Worm (Caenorhabditis elegans): ENCODE data around the gene F45E12.5.

F45E12.5 gene

DNA sequence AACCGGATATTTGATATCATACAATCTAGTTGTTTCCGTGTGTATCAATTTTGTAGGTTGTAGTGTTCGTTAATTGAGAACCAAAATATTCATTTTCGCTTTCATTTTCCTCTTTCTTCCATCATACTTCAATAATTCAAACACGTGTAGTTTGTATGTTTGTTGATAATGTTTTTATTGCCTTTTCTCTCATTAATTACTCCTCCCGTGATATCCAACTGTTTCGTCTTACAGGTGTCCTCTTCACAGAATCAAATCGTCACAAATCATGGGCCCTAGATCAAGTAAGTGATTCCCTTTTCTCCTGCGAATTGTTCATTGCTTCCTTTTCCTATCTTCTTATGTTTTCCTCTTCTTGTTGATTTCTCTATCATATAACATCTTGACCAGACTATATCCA is 29.1 kb upstream of the F45E12.5 start, which contains the start of gene nhr-21 (continued):
- TF ChIP-seq nhr-71 (tag; optimal IDR thresholded peaks at IDR 0.05) (peak; percentile 88), lin-15B (tag; optimal IDR thresholded peaks at IDR 0.05) (no peak), nhr-90 (tag; optimal IDR thresholded peaks at IDR 0.05; ENCODE audit: poor library complexity) (peak; percentile 73), C04F5.9 (tag; optimal IDR thresholded peaks at IDR 0.05) (no peak), fkh-4 (tag; optimal IDR thresholded peaks at IDR 0.05; ENCODE audit: borderline replicate concordance) (no peak), nhr-77 (tag; optimal IDR thresholded peaks at IDR 0.05) (no peak), pqm-1 (tag; optimal IDR thresholded peaks at IDR 0.05) (no peak), nhr-76 (tag; optimal IDR thresholded peaks at IDR 0.05) (no peak), efl-3 (GFP tag; optimal IDR thresholded peaks at IDR 0.05) (no peak), mdl-1 (tag; optimal IDR thresholded peaks at IDR 0.05) (peak in 1 of 2 experiments; percentile 58), C34B4.2 (tag; optimal IDR thresholded peaks at IDR 0.05) (no peak), unc-30 (tag; optimal IDR thresholded peaks at IDR 0.05) (no peak), ceh-82 (tag; optimal IDR thresholded peaks at IDR 0.05) (no peak), nhr-11 (tag; optimal IDR thresholded peaks at IDR 0.05) (no peak), ceh-63 (GFP tag; optimal IDR thresholded peaks at IDR 0.05) (no peak), ztf-11 (tag; optimal IDR thresholded peaks at IDR 0.05) (no peak), ceh-8 (GFP tag; optimal IDR thresholded peaks at IDR 0.05) (no peak), nhr-12 (tag; optimal IDR thresholded peaks at IDR 0.05) (no peak), lin-39 (tag; optimal IDR thresholded peaks at IDR 0.05) (no peak), efl-1 (optimal IDR thresholded peaks at IDR 0.05) (no peak), efl-1 (GFP tag; optimal IDR thresholded peaks at IDR 0.05 in 1 of 2) (no peak), blmp-1 (tag; optimal IDR thresholded peaks at IDR 0.05) (peak; percentile 89), nhr-20 (tag; optimal IDR thresholded peaks at IDR 0.05) (peak; percentile 89), unc-98 (GFP tag; IDR thresholded peaks at IDR 0.05) (no peak), snpc-4 (tag; optimal IDR thresholded peaks at IDR 0.05) (no peak), nhr-85 (tag) (peak; percentile 98), ztf-4 (tag; optimal IDR thresholded peaks at IDR 0.05) (peak; percentile 21), hpl-2 (GFP tag; optimal IDR thresholded peaks at IDR 0.05) (no peak), vab-15 (tag; optimal IDR thresholded peaks at IDR 0.05) (peak; percentile 61), unc-62 (GFP tag; optimal IDR thresholded peaks at IDR 0.05) (no peak), jun-1 (tag; optimal IDR thresholded peaks at IDR 0.05) (no peak), zip-4 (GFP tag; optimal IDR thresholded peaks at IDR 0.05) (no peak), lin-35 (GFP tag; optimal IDR thresholded peaks at IDR 0.05) (peak in 1 of 2 experiments; percentile 40), nhr-19 (GFP tag; conservative IDR thresholded peaks at IDR 0.05) (peak; percentile 74), lin-13 (GFP tag; optimal IDR thresholded peaks at IDR 0.05) (no peak)

- no peak for TF ChIP-seq aly-2 (tag; optimal IDR thresholded peaks at IDR 0.05)
- TF ChIP-seq dsc-1 (tag; optimal IDR thresholded peaks at IDR 0.05), result peak; percentile 97
- TF ChIP-seq ceh-88 (GFP tag; IDR thresholded peaks at IDR 0.05), result no peak
- no peak for TF ChIP-seq ces-1 (GFP tag; optimal IDR thresholded peaks at IDR 0.05)
- TF ChIP-seq C04F5.9 (tag; optimal IDR thresholded peaks at IDR 0.05), result no peak
- TF ChIP-seq ceh-63 (GFP tag; optimal IDR thresholded peaks at IDR 0.05), result no peak
- peak; percentile 57 for TF ChIP-seq jun-1 (tag; optimal IDR thresholded peaks at IDR 0.05)
- peak; percentile 74 for TF ChIP-seq xbp-1 (tag; optimal IDR thresholded peaks at IDR 0.05)
- no peak for TF ChIP-seq C34B4.2 (tag; optimal IDR thresholded peaks at IDR 0.05)
- no peak for TF ChIP-seq nhr-11 (tag; optimal IDR thresholded peaks at IDR 0.05)
- no peak for TF ChIP-seq nhr-84 (tag; optimal IDR thresholded peaks at IDR 0.05)
- peak; percentile 21 for TF ChIP-seq ceh-8 (GFP tag; optimal IDR thresholded peaks at IDR 0.05)
- peak; percentile 63 for TF ChIP-seq swsn-7 (tag; optimal IDR thresholded peaks at IDR 0.05)
- TF ChIP-seq pag-3 (tag; optimal IDR thresholded peaks at IDR 0.05; ENCODE audit: borderline replicate concordance, insufficient read depth), result no peak
- TF ChIP-seq lsy-2 (tag; optimal IDR thresholded peaks at IDR 0.05), result peak; percentile 46 to 78
- peak; percentile 45 for TF ChIP-seq nhr-237 (tag; optimal IDR thresholded peaks at IDR 0.05)
- peak; percentile 81 for TF ChIP-seq blmp-1 (tag; optimal IDR thresholded peaks at IDR 0.05)
- peak; percentile 83 for TF ChIP-seq snu-23 (GFP tag; optimal IDR thresholded peaks at IDR 0.05)
- TF ChIP-seq lir-3 (tag; optimal IDR thresholded peaks at IDR 0.05; ENCODE audit: poor library complexity), result peak; percentile 24
- peak; percentile 57 for TF ChIP-seq C16A3.4 (tag; optimal IDR thresholded peaks at IDR 0.05)
- peak; percentile 84 for TF ChIP-seq unc-130 (tag; optimal IDR thresholded peaks at IDR 0.05)
- TF ChIP-seq egl-13 (tag; optimal IDR thresholded peaks at IDR 0.05), result no peak
- no peak for TF ChIP-seq fkh-10 (GFP tag; optimal IDR thresholded peaks at IDR 0.05)
- TF ChIP-seq unc-98 (GFP tag; IDR thresholded peaks at IDR 0.05), result no peak
- TF ChIP-seq irx-1 (tag; optimal IDR thresholded peaks at IDR 0.05), result peak; percentile 59
- TF ChIP-seq nhr-85 (tag), result peak; percentile 99
- peak; percentile 78 for TF ChIP-seq tbx-2 (tag; optimal IDR thresholded peaks at IDR 0.05)
Observed at ce11 chrII:7337469-7337893, 27.6 kb upstream of the F45E12.5 start.
